Fruit fly (Drosophila melanogaster): Measurements from ENCODE around the gene eIF3g1.

Gene eIF3g1

dm6 chrX:2624525-2625006 is 14.4 kb upstream of the eIF3g1 start, which contains the start of the genes brv3 and Pi4KIIIalpha (continued):
- no peak for TF ChIP-seq Fer3 (tag; optimal IDR thresholded peaks at IDR 0.05)
- TF ChIP-seq hbn (GFP tag; IDR thresholded peaks at IDR 0.05; ENCODE audit: partially characterized antibody), result peak; percentile 23; the same call in 1 of the 2 replicates
- TF ChIP-seq CG17568 (GFP tag; optimal IDR thresholded peaks at IDR 0.05), result no peak
- TF ChIP-seq amos (GFP tag; IDR thresholded peaks at IDR 0.05; ENCODE audit: partially characterized antibody), result peak; percentile 54
- peak; percentile 71 for TF ChIP-seq CG4617 (GFP tag; optimal IDR thresholded peaks at IDR 0.05; ENCODE audit: borderline replicate concordance)
- TF ChIP-seq YL-1 (GFP tag; optimal IDR thresholded peaks at IDR 0.05), result peak; percentile 17
- TF ChIP-seq MESR4 (GFP tag; optimal IDR thresholded peaks at IDR 0.05), result peak; percentile 85
- TF ChIP-seq CG15514 (GFP tag; optimal IDR thresholded peaks at IDR 0.05), result peak; percentile 39
- peak; percentile 52 for TF ChIP-seq Dref (GFP tag; IDR thresholded peaks at IDR 0.05)
- no peak for TF ChIP-seq CG12155 (GFP tag; optimal IDR thresholded peaks at IDR 0.05)
- TF ChIP-seq CG14965 (GFP tag; optimal IDR thresholded peaks at IDR 0.05; ENCODE audit: borderline replicate concordance), result no peak
- peak; percentile 99 for TF ChIP-seq her (GFP tag; optimal IDR thresholded peaks at IDR 0.05)
- TF ChIP-seq chinmo (GFP tag; IDR thresholded peaks at IDR 0.05; ENCODE audit: partially characterized antibody), result 0 out of 4 replicates have a peak, but pooled peaks have one; percentile 34
- TF ChIP-seq dmrt99B (tag; optimal IDR thresholded peaks at IDR 0.05), result no peak
- TF ChIP-seq Lhr (GFP tag; optimal IDR thresholded peaks at IDR 0.05), result peak; percentile 44
- TF ChIP-seq Rfx (GFP tag; IDR thresholded peaks at IDR 0.05), result peak; percentile 40
- no peak for TF ChIP-seq danr (GFP tag; IDR thresholded peaks at IDR 0.05)
- peak; percentile 34; the same call in 1 of the 2 replicates for TF ChIP-seq CG13287 (GFP tag; IDR thresholded peaks at IDR 0.05; ENCODE audit: partially characterized antibody)
- TF ChIP-seq Scr (GFP tag; IDR thresholded peaks at IDR 0.05; ENCODE audit: partially characterized antibody), result 0 out of 2 replicates have a peak, but pooled peaks have one; percentile 28
- peak; percentile 53 for TF ChIP-seq CG2116 (GFP tag; optimal IDR thresholded peaks at IDR 0.05)
- TF ChIP-seq Sry-δ (GFP tag; optimal IDR thresholded peaks at IDR 0.05), result peak; percentile 34
- TF ChIP-seq CG17359 (tag; optimal IDR thresholded peaks at IDR 0.05), result peak; percentile 69
- TF ChIP-seq nerfin-2 (GFP tag; IDR thresholded peaks at IDR 0.05; ENCODE audit: partially characterized antibody), result no peak
- TF ChIP-seq CG3995 (GFP tag; optimal IDR thresholded peaks at IDR 0.05), result peak; percentile 85
- TF ChIP-seq HLH4C (GFP tag; IDR thresholded peaks at IDR 0.05; ENCODE audit: partially characterized antibody), result 0 out of 3 replicates have a peak, but pooled peaks have one; percentile 20
- peak; percentile 14 for TF ChIP-seq Ets97D (GFP tag; optimal IDR thresholded peaks at IDR 0.05)
- TF ChIP-seq CG11504 (tag; optimal IDR thresholded peaks at IDR 0.05), result no peak
- no peak for TF ChIP-seq CG8359 (GFP tag; optimal IDR thresholded peaks at IDR 0.05; ENCODE audit: borderline replicate concordance)
- peak; percentile 82 for TF ChIP-seq E2f2 (GFP tag; IDR thresholded peaks at IDR 0.05)
- TF ChIP-seq CG34422 (GFP tag; IDR thresholded peaks at IDR 0.05), result 0 out of 3 replicates have a peak, but pooled peaks have one; percentile 16
- TF ChIP-seq Myb (GFP tag; optimal IDR thresholded peaks at IDR 0.05), result peak; percentile 98
- TF ChIP-seq phol (tag; optimal IDR thresholded peaks at IDR 0.05), result peak; percentile 42
- peak in 1 of 2 experiments; percentile 33 for TF ChIP-seq Pdp1 (GFP tag; optimal IDR thresholded peaks at IDR 0.05)
- TF ChIP-seq CG9797 (GFP tag; optimal IDR thresholded peaks at IDR 0.05), result peak; percentile 76
- peak; percentile 46; the same call in 1 of the 3 replicates for TF ChIP-seq Opbp (GFP tag; IDR thresholded peaks at IDR 0.05; ENCODE audit: partially characterized antibody)
- peak; percentile 49 for TF ChIP-seq Sin3A (optimal IDR thresholded peaks at IDR 0.05)
- peak; percentile 22 for TF ChIP-seq CG17186 (GFP tag; optimal IDR thresholded peaks at IDR 0.05)
- peak; percentile 40; the same call in 1 of the 2 replicates for TF ChIP-seq Bgb (GFP tag; IDR thresholded peaks at IDR 0.05; ENCODE audit: partially characterized antibody)
- TF ChIP-seq Dbx (GFP tag; IDR thresholded peaks at IDR 0.05), result no peak
- TF ChIP-seq CG10959 (GFP tag; IDR thresholded peaks at IDR 0.05), result peak; percentile 99
- no peak for TF ChIP-seq org-1 (GFP tag; optimal IDR thresholded peaks at IDR 0.05)
- TF ChIP-seq CG14710 (tag; optimal IDR thresholded peaks at IDR 0.05), result peak; percentile 32
